Fruit fly (Drosophila melanogaster) whole organism: Measurements from ENCODE around the gene Toll-6.

Experiments
- CG8478 ChIP-seq: fragments of >200 bp; optimal IDR thresholded peaks from 2 replicates; lab custom pipeline; 2018; ENCODE audit warnings: inconsistent platforms
- Dll ChIP-seq: fragments of >200 bp; optimal IDR thresholded peaks from 2 replicates; lab custom pipeline; 2017
- EcR ChIP-seq, 2 experiments: fragments of >200 bp; optimal IDR thresholded peaks; 2 replicates each; lab custom pipeline; 2017; ENCODE audit warnings: missing biosample characterization in 2 of 2, missing genetic modification characterization in 2 of 2, missing genetic modification reagents in 2 of 2
- pan ChIP-seq: fragments of >200 bp; optimal IDR thresholded peaks from 2 replicates; lab custom pipeline; 2017
- psq ChIP-seq: fragments of >200 bp; optimal IDR thresholded peaks from 2 replicates; lab custom pipeline; 2017
- usp ChIP-seq: fragments of >200 bp; optimal IDR thresholded peaks from 2 replicates; lab custom pipeline; 2017; ENCODE audit warnings: missing biosample characterization, missing genetic modification characterization, mixed read lengths

The Toll-6 gene

DNA sequence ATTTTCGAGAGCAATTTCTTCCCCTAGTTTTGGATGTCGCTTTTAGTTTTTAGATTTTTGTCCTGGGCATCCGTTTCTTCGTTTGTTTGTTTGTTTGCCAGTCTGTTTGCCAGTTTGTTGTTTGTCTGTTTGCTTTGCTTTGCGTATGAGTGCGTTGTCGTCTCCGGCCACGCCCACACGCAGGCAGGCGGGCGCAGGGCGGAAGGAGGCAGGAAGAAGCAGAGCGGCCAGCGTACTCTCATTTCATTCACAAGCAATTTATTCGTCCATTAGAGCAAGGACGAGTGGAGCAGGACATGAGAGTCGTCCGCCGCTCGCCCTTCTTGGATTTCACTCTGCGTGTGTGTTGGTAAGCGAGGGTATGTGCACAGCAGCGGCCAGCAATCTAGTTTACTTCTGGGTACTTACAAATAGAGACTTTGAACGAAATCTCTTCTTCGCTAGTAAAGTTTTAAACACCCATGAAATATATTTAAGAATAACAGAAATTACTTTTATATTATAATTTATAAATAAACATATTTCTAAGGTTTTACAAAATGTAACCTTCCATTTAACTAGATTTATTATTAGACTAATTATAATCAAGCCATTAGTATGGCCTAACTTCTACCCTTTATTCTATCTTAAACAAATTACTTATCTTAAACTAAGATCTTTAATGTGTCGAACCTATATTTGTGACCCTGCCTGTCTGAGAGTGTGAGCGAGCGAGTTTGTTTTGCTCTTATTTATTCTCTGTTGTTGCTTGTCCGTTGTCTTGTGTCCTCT is 11.4 kb downstream of the Toll-6 start:
- TF ChIP-seq CG8478 (lab: Kevin White, UChicago) (no peak), usp (no peak), pan (lab: Kevin White, UChicago) (no peak), Dll (lab: Kevin White, UChicago) (no peak), psq (no peak), EcR (GFP tag; optimal IDR thresholded peaks at IDR 0.05; lab: Kevin White, UChicago) (no peak)

DNA sequence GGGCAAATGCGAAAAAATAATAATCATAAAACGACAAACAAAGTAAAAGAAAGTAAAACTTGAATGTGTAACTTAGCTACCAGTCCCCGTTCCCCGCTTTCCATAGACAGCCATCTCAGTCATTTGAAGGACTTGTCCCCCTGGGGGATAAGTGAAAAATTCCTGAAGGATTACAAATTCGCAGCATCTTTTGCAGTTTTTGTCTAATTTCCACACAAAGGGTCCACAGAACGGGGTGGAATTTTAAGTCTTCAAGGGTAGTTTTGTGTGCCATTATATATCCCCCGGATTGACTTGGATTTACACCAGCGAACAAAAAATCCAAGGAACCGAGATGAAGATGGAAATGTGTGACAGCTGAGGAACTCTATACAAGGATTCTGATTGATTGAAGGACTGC is 12.3 kb downstream of the Toll-6 start:
- no peak for TF ChIP-seq pan (lab: Kevin White, UChicago)
- no peak for TF ChIP-seq EcR (GFP tag; optimal IDR thresholded peaks at IDR 0.05; lab: Kevin White, UChicago)
- no peak for TF ChIP-seq usp
- no peak for TF ChIP-seq psq
- no peak for TF ChIP-seq CG8478 (lab: Kevin White, UChicago)
- no peak for TF ChIP-seq Dll (lab: Kevin White, UChicago)

DNA sequence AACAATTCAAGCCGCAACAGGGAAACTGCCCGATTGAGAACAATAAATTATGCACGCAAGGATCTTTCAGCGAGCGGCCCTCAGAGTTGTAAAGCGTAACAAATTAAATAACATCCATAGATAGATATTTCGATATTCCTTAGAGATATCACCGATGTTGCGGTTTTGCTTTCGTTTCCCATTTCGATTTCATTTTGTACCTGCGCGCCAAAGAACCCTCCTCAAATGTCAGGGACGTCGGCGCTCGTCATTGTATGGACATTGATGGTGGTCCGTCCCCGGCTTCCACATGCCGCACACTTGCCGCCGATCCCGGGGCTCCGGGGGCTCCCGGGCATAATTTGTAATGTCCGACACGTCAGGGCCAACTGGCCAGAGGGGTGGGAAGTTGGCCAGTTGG is 15.6 kb downstream of the Toll-6 start:
- TF ChIP-seq EcR (GFP tag; optimal IDR thresholded peaks at IDR 0.05; lab: Kevin White, UChicago) = no peak
- no peak for TF ChIP-seq usp
- TF ChIP-seq psq = no peak
- TF ChIP-seq CG8478 (lab: Kevin White, UChicago) = no peak
- TF ChIP-seq pan (lab: Kevin White, UChicago) = no peak
- no peak for TF ChIP-seq Dll (lab: Kevin White, UChicago)

DNA sequence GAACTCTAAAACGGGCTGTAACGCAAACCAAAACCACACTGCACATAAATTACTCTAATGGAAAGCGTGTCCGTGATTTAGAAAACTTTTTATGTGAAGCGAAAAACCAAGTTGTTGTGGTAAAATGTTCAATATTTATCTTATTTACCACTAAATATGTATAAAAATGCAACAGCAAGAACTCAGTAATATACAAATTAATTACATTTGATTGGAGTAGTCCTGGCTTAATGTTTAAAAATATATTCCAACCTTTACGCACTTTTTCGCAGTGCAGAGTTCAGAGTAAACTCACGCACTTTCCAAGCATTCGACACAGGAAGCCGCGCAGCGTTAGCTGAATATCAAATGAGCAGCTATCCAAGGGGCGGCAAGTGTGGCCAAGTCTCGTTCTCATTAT is 16.0 kb downstream of the Toll-6 start:
- no peak for TF ChIP-seq EcR (GFP tag; optimal IDR thresholded peaks at IDR 0.05; lab: Kevin White, UChicago)
- no peak for TF ChIP-seq Dll (lab: Kevin White, UChicago)
- TF ChIP-seq psq = no peak

DNA sequence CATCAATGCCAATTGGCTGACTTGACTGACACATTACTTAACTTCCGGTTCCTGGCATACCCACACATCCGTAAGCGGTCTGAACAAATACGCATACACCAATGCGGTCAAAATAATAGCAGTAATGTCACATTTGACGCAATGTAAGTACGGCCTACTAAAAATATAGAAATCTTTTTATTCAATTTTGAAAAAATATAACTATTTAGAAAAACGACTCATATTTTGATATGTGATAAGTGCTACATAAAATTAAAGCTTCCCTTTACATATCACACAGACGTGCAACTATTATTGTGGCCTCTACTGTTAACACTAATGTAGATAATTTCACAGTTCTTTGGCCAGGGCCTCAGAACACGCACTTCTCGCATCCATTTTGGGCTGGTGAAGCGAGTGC is 17.2 kb downstream of the Toll-6 start:
- TF ChIP-seq pan (lab: Kevin White, UChicago) = no peak
- TF ChIP-seq Dll (lab: Kevin White, UChicago) = no peak
- no peak for TF ChIP-seq EcR (GFP tag; optimal IDR thresholded peaks at IDR 0.05; lab: Kevin White, UChicago)
- no peak for TF ChIP-seq CG8478 (lab: Kevin White, UChicago)
- no peak for TF ChIP-seq usp
- no peak for TF ChIP-seq psq

DNA sequence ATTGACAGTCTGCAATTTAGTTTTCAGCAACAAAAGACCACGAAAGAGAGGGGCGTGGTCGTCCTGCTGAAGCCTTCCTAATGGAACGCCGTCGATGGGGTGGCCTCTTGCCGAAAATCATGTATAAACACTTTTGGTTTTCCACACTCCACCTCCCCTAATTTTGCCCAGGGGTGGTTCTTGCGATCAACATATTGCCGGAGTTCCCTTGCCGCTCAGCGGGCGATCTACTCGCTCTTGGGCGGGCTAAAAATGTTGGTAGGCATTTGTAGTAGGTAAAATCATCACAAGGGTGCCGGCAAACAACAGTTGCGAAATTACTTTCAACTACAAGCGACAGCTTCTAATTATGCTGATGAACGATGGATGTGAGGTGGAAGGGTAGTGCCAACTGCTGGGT is 18.3 kb downstream of the Toll-6 start:
- TF ChIP-seq EcR (GFP tag; optimal IDR thresholded peaks at IDR 0.05; lab: Kevin White, UChicago) (no peak), CG8478 (lab: Kevin White, UChicago) (no peak), Dll (lab: Kevin White, UChicago) (no peak), pan (lab: Kevin White, UChicago) (no peak), usp (no peak)

DNA sequence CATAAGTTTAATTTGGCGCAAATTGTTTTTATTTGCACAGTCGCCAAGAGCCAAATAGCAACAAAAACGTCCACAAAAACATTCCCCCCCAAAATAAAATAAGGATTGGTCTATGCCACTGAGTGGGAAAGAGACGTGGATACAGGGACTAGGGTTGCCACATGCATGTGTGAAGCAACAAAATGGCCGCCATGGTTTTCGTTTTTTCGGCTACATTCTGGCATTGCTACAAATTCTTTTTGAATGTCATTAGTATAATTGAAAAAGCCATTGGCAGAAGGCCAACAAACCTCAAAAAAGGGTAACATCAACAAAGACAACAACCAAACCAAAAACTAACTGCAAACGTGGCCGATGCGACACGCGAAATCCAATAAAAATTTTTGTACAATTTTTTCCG is 21.0 kb downstream of the Toll-6 start:
- TF ChIP-seq Dll (lab: Kevin White, UChicago) (no peak), psq (no peak), EcR (GFP tag; optimal IDR thresholded peaks at IDR 0.05; lab: Kevin White, UChicago) (no peak), pan (lab: Kevin White, UChicago) (no peak), usp (no peak), CG8478 (lab: Kevin White, UChicago) (no peak)

DNA sequence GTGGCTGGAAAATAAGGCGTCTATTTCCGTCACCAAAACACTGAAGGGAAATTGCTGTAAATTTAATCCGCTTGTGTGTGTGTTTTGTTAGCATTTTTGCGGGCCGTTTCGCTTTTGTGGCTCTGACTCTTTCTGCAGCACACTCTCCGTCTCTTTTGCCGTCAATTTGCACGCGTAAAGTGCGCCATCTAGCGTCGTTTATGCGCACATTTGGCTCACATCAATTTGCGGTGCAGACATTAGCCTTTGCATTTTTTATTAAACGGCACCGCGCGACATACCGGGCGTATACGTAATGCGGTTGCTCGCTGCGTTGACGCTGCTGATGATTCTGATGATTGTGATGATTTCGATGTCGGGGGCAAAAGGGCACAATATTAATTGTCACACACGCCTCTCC is 29.8 kb downstream of the Toll-6 start:
- TF ChIP-seq EcR (GFP tag; optimal IDR thresholded peaks at IDR 0.05; lab: Kevin White, UChicago) (no peak), Dll (lab: Kevin White, UChicago) (no peak), usp (no peak), pan (lab: Kevin White, UChicago) (no peak), psq (no peak), CG8478 (lab: Kevin White, UChicago) (no peak)
